Worm (Caenorhabditis elegans) whole organism, young adult: Measurements from ENCODE around the gene arl-3.

Experiments
- B0019.2 ChIP-seq: fragments of 200-800 bp; sonication (Bioruptor generic); conservative IDR thresholded peaks from 2 replicates; pipeline ENCODE4 v1.3.6; 2022; ENCODE audit warnings: missing genetic modification reagents, missing genetic modification characterization, missing compliant biosample characterization
- F23B12.7 ChIP-seq: sonication (generic microtip); optimal IDR thresholded peaks from 2 replicates; lab custom pipeline; 2017; ENCODE audit warnings: missing genetic modification characterization, mild to moderate bottlenecking, missing compliant biosample characterization, antibody characterized with exemption, moderate library complexity; ENCODE audit not compliant: insufficient read depth
- F37B4.10 ChIP-seq: fragments of 200-800 bp; sonication (Bioruptor generic); IDR thresholded peaks from 2 replicates; pipeline ENCODE4 v1.3.6; 2022; ENCODE audit warnings: missing genetic modification characterization, missing compliant biosample characterization
- F49E8.2 ChIP-seq: sonication (generic microtip); optimal IDR thresholded peaks from 3 replicates; lab custom pipeline; 2017; ENCODE audit warnings: missing genetic modification characterization, mild to moderate bottlenecking, missing compliant biosample characterization, antibody characterized with exemption, moderate library complexity; ENCODE audit not compliant: insufficient read depth
- K12H6.12 ChIP-seq: fragments of 200-800 bp; sonication (Bioruptor generic); optimal IDR thresholded peaks from 2 replicates; lab custom pipeline; 2018; ENCODE audit warnings: mild to moderate bottlenecking, missing genetic modification characterization, missing compliant biosample characterization
- T07F8.4 ChIP-seq: sonication (generic microtip); optimal IDR thresholded peaks from 2 replicates; lab custom pipeline; 2016; ENCODE audit warnings: mild to moderate bottlenecking, missing genetic modification characterization, moderate library complexity, missing compliant biosample characterization
- Y53G8AR.9 ChIP-seq: fragments of 200-800 bp; sonication (Bioruptor generic); conservative IDR thresholded peaks from 2 replicates; pipeline ENCODE4 v1.3.6; 2022; ENCODE audit warnings: missing genetic modification reagents, missing genetic modification characterization, missing compliant biosample characterization
- Y67H2A.10 ChIP-seq: fragments of 200-800 bp; sonication (Bioruptor generic); conservative IDR thresholded peaks from 2 replicates; pipeline ENCODE4 v1.3.6; 2022; ENCODE audit warnings: missing genetic modification reagents, missing genetic modification characterization, missing compliant biosample characterization
- ZK185.1 ChIP-seq: sonication (generic microtip); optimal IDR thresholded peaks from 2 replicates; lab custom pipeline; 2016; ENCODE audit warnings: mild to moderate bottlenecking, missing genetic modification characterization, missing compliant biosample characterization; ENCODE audit not compliant: poor library complexity, severe bottlenecking
- akir-1 ChIP-seq: fragments of 200-800 bp; sonication (Bioruptor generic); optimal IDR thresholded peaks from 2 replicates; lab custom pipeline; 2018; ENCODE audit warnings: mild to moderate bottlenecking, missing genetic modification characterization, moderate library complexity, missing compliant biosample characterization
- aptf-2 ChIP-seq: fragments of 200-800 bp; sonication (Bioruptor generic); conservative IDR thresholded peaks from 2 replicates; pipeline ENCODE4 v1.3.6; 2022; ENCODE audit warnings: missing genetic modification reagents, missing genetic modification characterization, missing compliant biosample characterization
- atf-7 ChIP-seq: sonication (generic microtip); optimal IDR thresholded peaks from 2 replicates; lab custom pipeline; 2017; ENCODE audit warnings: mild to moderate bottlenecking, missing genetic modification characterization, missing compliant biosample characterization
- bed-2 ChIP-seq: fragments of 200-800 bp; sonication (Bioruptor generic); IDR thresholded peaks from 2 replicates; pipeline ENCODE4 v1.3.6; 2022; ENCODE audit warnings: missing genetic modification reagents, missing genetic modification characterization, missing compliant biosample characterization
- ccch-3 ChIP-seq: fragments of 200-800 bp; sonication (Bioruptor generic); optimal IDR thresholded peaks from 2 replicates; lab custom pipeline; 2018; ENCODE audit warnings: mild to moderate bottlenecking, missing genetic modification characterization, missing compliant biosample characterization
- cebp-2 ChIP-seq: fragments of 200-800 bp; sonication (Bioruptor generic); IDR thresholded peaks from 2 replicates; pipeline ENCODE4 v1.3.6; 2022; ENCODE audit warnings: missing genetic modification characterization, missing compliant biosample characterization
- ceh-58 ChIP-seq: fragments of 200-800 bp; sonication (Bioruptor generic); IDR thresholded peaks from 2 replicates; pipeline ENCODE4 v1.3.6; 2022; ENCODE audit warnings: missing genetic modification characterization, missing compliant biosample characterization
- ceh-91 ChIP-seq: fragments of 200-800 bp; sonication (Bioruptor generic); IDR thresholded peaks from 2 replicates; pipeline ENCODE4 v1.3.6; 2022; ENCODE audit warnings: missing genetic modification reagents, missing genetic modification characterization, missing compliant biosample characterization
- chd-7 ChIP-seq: sonication (generic microtip); optimal IDR thresholded peaks from 2 replicates; lab custom pipeline; 2016; ENCODE audit warnings: mild to moderate bottlenecking, missing genetic modification characterization, moderate library complexity, missing compliant biosample characterization
- die-1 ChIP-seq: sonication (generic microtip); optimal IDR thresholded peaks from 2 replicates; lab custom pipeline; 2016; ENCODE audit warnings: missing genotype, mild to moderate bottlenecking, missing genetic modification characterization, missing compliant biosample characterization
- dox-1 ChIP-seq: fragments of 200-800 bp; sonication (Bioruptor generic); IDR thresholded peaks from 2 replicates; pipeline ENCODE4 v1.3.6; 2022; ENCODE audit warnings: missing genetic modification reagents, missing genetic modification characterization, missing compliant biosample characterization
- dpl-1 ChIP-seq: fragments of 150-350 bp; optimal IDR thresholded peaks from 2 replicates; lab custom pipeline; 2014; ENCODE audit warnings: missing biosample characterization, missing genetic modification reagents, missing genetic modification characterization
- egl-44 ChIP-seq: fragments of 200-800 bp; sonication (Bioruptor generic); IDR thresholded peaks from 2 replicates; pipeline ENCODE4 v1.3.6; 2022; ENCODE audit warnings: missing genetic modification reagents, missing genetic modification characterization, missing compliant biosample characterization
- gei-17 ChIP-seq: fragments of 200-800 bp; sonication (Bioruptor generic); optimal IDR thresholded peaks from 2 replicates; lab custom pipeline; 2018; ENCODE audit warnings: mild to moderate bottlenecking, missing genetic modification characterization, missing compliant biosample characterization
- him-1 ChIP-seq: sonication (generic microtip); optimal IDR thresholded peaks from 2 replicates; lab custom pipeline; 2016; ENCODE audit warnings: missing genotype, missing genetic modification reagents, missing genetic modification characterization, missing compliant biosample characterization
- hlh-12 ChIP-seq: sonication (generic microtip); optimal IDR thresholded peaks from 2 replicates; lab custom pipeline; 2016; ENCODE audit warnings: missing genetic modification characterization, missing compliant biosample characterization
- hmg-20 ChIP-seq: fragments of 200-800 bp; sonication (Bioruptor generic); IDR thresholded peaks from 2 replicates; pipeline ENCODE4 v1.3.6; 2022; ENCODE audit warnings: missing genetic modification reagents, missing genetic modification characterization, missing compliant biosample characterization
- lag-1 ChIP-seq: fragments of 200-800 bp; sonication (Bioruptor generic); IDR thresholded peaks from 2 replicates; pipeline ENCODE4 v1.3.6; 2022; ENCODE audit warnings: missing genetic modification reagents, missing genetic modification characterization, missing compliant biosample characterization
- let-607 ChIP-seq, 2 experiments: fragments of 200-800 bp in 1 of 2; sonication (Bioruptor generic) in 1 of 2; sonication (generic microtip) in 1 of 2; optimal IDR thresholded peaks; 2 replicates each; lab custom pipeline; 2016 to 2018; ENCODE audit warnings: mild to moderate bottlenecking in 2 of 2, missing compliant biosample characterization in 2 of 2, missing genetic modification characterization in 2 of 2, moderate library complexity in 2 of 2, missing genotype in 1 of 2
- lin-26 ChIP-seq: fragments of 200-800 bp; sonication (Bioruptor generic); IDR thresholded peaks from 2 replicates; pipeline ENCODE4 v1.3.6; 2022; ENCODE audit warnings: missing genetic modification reagents, missing genetic modification characterization, missing compliant biosample characterization
- lin-35 ChIP-seq, 3 experiments: fragments of 150-350 bp in 2 of 3; sonication (generic microtip) in 1 of 3; optimal IDR thresholded peaks; 2 replicates each; lab custom pipeline; 2014 to 2018; ENCODE audit warnings: missing biosample characterization in 3 of 3, missing genetic modification characterization in 3 of 3, missing genetic modification reagents in 3 of 3
- lir-1 ChIP-seq: fragments of 200-800 bp; sonication (Bioruptor generic); conservative IDR thresholded peaks from 2 replicates; pipeline ENCODE4 v1.3.6; 2022; ENCODE audit warnings: missing genetic modification reagents, missing genetic modification characterization, missing compliant biosample characterization
- madf-3 ChIP-seq: fragments of 200-800 bp; sonication (Bioruptor generic); IDR thresholded peaks from 2 replicates; pipeline ENCODE4 v1.3.6; 2022; ENCODE audit warnings: missing genetic modification reagents, missing genetic modification characterization, missing compliant biosample characterization
- madf-6 ChIP-seq: fragments of 200-800 bp; sonication (Bioruptor generic); IDR thresholded peaks from 2 replicates; pipeline ENCODE4 v1.3.6; 2022; ENCODE audit warnings: missing genetic modification reagents, missing genetic modification characterization, missing compliant biosample characterization
- nfya-2 ChIP-seq: fragments of 200-800 bp; sonication (Bioruptor generic); IDR thresholded peaks from 2 replicates; pipeline ENCODE4 v1.3.6; 2022; ENCODE audit warnings: missing genetic modification reagents, missing genetic modification characterization, missing compliant biosample characterization
- nhr-120 ChIP-seq: fragments of 200-800 bp; sonication (Bioruptor generic); IDR thresholded peaks from 2 replicates; pipeline ENCODE4 v1.3.6; 2022; ENCODE audit warnings: missing genetic modification characterization, missing compliant biosample characterization
- nhr-80 ChIP-seq: sonication (generic microtip); optimal IDR thresholded peaks from 2 replicates; lab custom pipeline; 2016; ENCODE audit warnings: missing genetic modification characterization, missing compliant biosample characterization
- rcor-1 ChIP-seq: fragments of 200-800 bp; sonication (Bioruptor generic); IDR thresholded peaks from 2 replicates; pipeline ENCODE4 v1.3.6; 2022; ENCODE audit warnings: missing genetic modification reagents, missing genetic modification characterization, missing compliant biosample characterization
- rec-8 ChIP-seq, 2 experiments: sonication (generic microtip); optimal IDR thresholded peaks; 2 replicates each; lab custom pipeline; 2016; ENCODE audit warnings: mild to moderate bottlenecking in 2 of 2, missing genetic modification characterization in 2 of 2, missing genetic modification reagents in 2 of 2, missing genotype in 2 of 2, missing biosample characterization in 1 of 2, missing compliant biosample characterization in 1 of 2, moderate library complexity in 1 of 2
- rpc-1 ChIP-seq, 2 experiments: fragments of 150-350 bp in 1 of 2; sonication (generic microtip) in 1 of 2; optimal IDR thresholded peaks; 2 replicates each; lab custom pipeline; 2014 to 2018; ENCODE audit warnings: missing biosample characterization in 1 of 2, missing genetic modification characterization in 1 of 2, missing genetic modification reagents in 1 of 2, missing genotype in 1 of 2
- snpc-3.4 ChIP-seq: sonication (generic microtip); optimal IDR thresholded peaks from 2 replicates; lab custom pipeline; 2017; ENCODE audit warnings: missing genetic modification characterization, mild to moderate bottlenecking, missing compliant biosample characterization, antibody characterized with exemption, moderate library complexity, missing genotype, missing genetic modification reagents
- sptf-2 ChIP-seq: fragments of 200-800 bp; sonication (Bioruptor generic); optimal IDR thresholded peaks from 2 replicates; lab custom pipeline; 2018; ENCODE audit warnings: mild to moderate bottlenecking, missing genetic modification characterization, missing compliant biosample characterization
- tlf-1 ChIP-seq: fragments of 200-800 bp; sonication (Bioruptor generic); optimal IDR thresholded peaks from 2 replicates; lab custom pipeline; 2018; ENCODE audit warnings: mild to moderate bottlenecking, missing genetic modification characterization, missing compliant biosample characterization
- xnd-1 ChIP-seq: sonication (generic microtip); optimal IDR thresholded peaks from 2 replicates; lab custom pipeline; 2016; ENCODE audit warnings: missing genotype, missing genetic modification reagents, missing genetic modification characterization, missing compliant biosample characterization
- zim-3 ChIP-seq: sonication (generic microtip); optimal IDR thresholded peaks from 2 replicates; lab custom pipeline; 2017; ENCODE audit warnings: mild to moderate bottlenecking, missing genetic modification characterization, moderate library complexity, missing compliant biosample characterization

The arl-3 gene

DNA sequence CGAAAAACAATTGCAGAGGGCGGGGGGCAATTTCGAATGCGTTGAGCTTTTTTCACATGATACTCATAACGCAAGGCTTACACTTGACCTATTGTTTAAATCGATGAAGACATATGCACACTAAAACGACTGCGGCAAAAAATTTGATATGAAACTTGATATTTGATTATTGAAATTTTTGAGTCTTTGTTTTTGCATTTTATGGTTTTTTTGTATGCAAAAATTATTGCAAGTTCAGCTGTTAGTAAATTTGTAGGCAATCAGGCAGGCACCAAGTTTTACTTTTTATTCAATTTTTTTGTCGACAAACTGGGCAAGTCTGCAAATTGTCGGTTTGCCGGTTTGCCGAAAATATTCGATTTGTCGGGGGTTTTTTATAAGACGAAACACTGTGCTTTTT is at the start of gene arl-3:
Gene arl-3, plus strand, starts transcription at position 301 of the 400 bp plus-strand sequence.
- TF ChIP-seq T07F8.4 (tag; lab: Kevin White, UChicago) (no peak), rpc-1 (optimal IDR thresholded peaks at IDR 0.05; lab: Kevin White, UChicago) (no peak), rpc-1 (tag; optimal IDR thresholded peaks at IDR 0.05; lab: Kevin White, UChicago) (no peak), Y53G8AR.9 (GFP tag; lab: Robert Waterston, UW) (0 out of 2 replicates have a peak, but pooled peaks have one; percentile 40), hlh-12 (tag; lab: Kevin White, UChicago) (no peak), madf-3 (GFP tag; lab: Robert Waterston, UW) (no peak)

DNA sequence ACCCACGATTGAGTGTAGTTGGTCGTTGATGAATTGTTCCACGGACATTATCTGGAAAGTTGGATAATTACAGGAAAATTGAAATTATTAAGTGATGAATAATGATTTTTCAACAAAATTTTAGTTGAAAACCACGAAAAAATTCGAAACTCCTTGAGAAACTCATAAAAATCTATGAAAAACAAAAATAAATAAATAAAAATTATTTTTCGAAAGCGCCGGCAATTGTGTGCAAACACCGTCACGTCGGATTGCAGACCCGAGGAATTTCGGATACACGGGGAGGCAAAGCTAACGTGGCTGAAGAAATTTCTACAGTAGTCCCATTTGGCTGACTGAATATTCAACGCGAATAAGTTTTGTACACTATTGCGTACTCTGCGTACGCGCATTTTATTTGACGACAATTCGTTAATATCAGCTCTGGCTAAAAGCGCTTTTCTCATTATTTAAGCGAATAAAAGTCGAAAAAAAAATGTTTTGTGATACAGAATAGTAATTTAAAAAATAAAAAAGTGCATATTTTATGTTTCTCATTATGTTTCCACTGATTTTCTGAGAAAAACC is 44.6 kb upstream of the arl-3 start, which contains the start of gene mog-4:
Gene mog-4, minus strand, starts transcription at position 51 of the 567 bp plus-strand sequence.
- TF ChIP-seq ceh-58 (GFP tag; lab: Robert Waterston, UW) (0 out of 2 replicates have a peak, but pooled peaks have one; percentile 15), die-1 (tag; lab: Kevin White, UChicago) (peak; percentile 45), rec-8 (tag; optimal IDR thresholded peaks at IDR 0.05; lab: Kevin White, UChicago) (peak; percentile 62 to 86), rcor-1 (GFP tag; lab: Robert Waterston, UW) (peak; percentile 99), lin-35 (GFP tag; optimal IDR thresholded peaks at IDR 0.05; lab: Kevin White, UChicago) (peak in 2 of 3 experiments; percentile 26 to 84), aptf-2 (GFP tag; lab: Robert Waterston, UW) (peak; percentile 99), dpl-1 (peak; percentile 46), bed-2 (GFP tag; lab: Robert Waterston, UW) (peak; percentile 100), let-607 (tag; optimal IDR thresholded peaks at IDR 0.05; lab: Kevin White, UChicago) (peak; percentile 97 to 98), atf-7 (tag; lab: Kevin White, UChicago) (peak; percentile 84), gei-17 (peak; percentile 66), akir-1 (GFP tag; lab: Kevin White, UChicago) (peak; percentile 89), nfya-2 (GFP tag; lab: Robert Waterston, UW) (peak; percentile 89), egl-44 (peak; percentile 97), lir-1 (peak; percentile 99), nhr-80 (peak; percentile 80), ceh-91 (peak; percentile 100), lag-1 (GFP tag; lab: Robert Waterston, UW) (peak; percentile 99), chd-7 (tag; lab: Kevin White, UChicago) (peak; percentile 84), ccch-3 (peak; percentile 97), T07F8.4 (tag; lab: Kevin White, UChicago) (peak; percentile 48), tlf-1 (GFP tag; lab: Kevin White, UChicago) (peak; percentile 98), lin-26 (GFP tag; lab: Robert Waterston, UW) (peak; percentile 98), Y67H2A.10 (peak; percentile 99), F37B4.10 (GFP tag; lab: Robert Waterston, UW) (peak; percentile 96), cebp-2 (GFP tag; lab: Robert Waterston, UW) (peak; percentile 97), F23B12.7 (tag; lab: Kevin White, UChicago) (peak; percentile 25), him-1 (tag; lab: Kevin White, UChicago) (peak; percentile 84), F49E8.2 (peak; percentile 51), ZK185.1 (peak; percentile 97), xnd-1 (peak; percentile 86), B0019.2 (GFP tag; lab: Robert Waterston, UW) (peak; percentile 100), madf-6 (peak; percentile 99), zim-3 (tag; lab: Kevin White, UChicago) (peak; percentile 81), nhr-120 (GFP tag; lab: Robert Waterston, UW) (peak; percentile 98), dox-1 (GFP tag; lab: Robert Waterston, UW) (peak; percentile 100), sptf-2 (GFP tag; lab: Kevin White, UChicago) (peak; percentile 9), hmg-20 (GFP tag; lab: Robert Waterston, UW) (peak; percentile 95), snpc-3.4 (tag; lab: Kevin White, UChicago) (peak; percentile 18), K12H6.12 (tag; lab: Kevin White, UChicago) (peak; percentile 97)
